Fruit fly (Drosophila melanogaster): ENCODE data around the gene Lcp65Ab2.

Lcp65Ab2 gene

dm6 chr3L:6188995-6189927, 42.8 kb downstream of the Lcp65Ab2 start, which contains the start of the genes D19A and CG7386 (continued):
- TF ChIP-seq CG13624 (GFP tag; optimal IDR thresholded peaks at IDR 0.05): peak; percentile 66
- TF ChIP-seq CG5953 (GFP tag; IDR thresholded peaks at IDR 0.05): 0 out of 2 replicates have a peak, but pooled peaks have one; percentile 25
- no peak for TF ChIP-seq Hr39 (optimal IDR thresholded peaks at IDR 0.05)
- TF ChIP-seq CG2678 (tag; optimal IDR thresholded peaks at IDR 0.05): peak; percentile 71
- TF ChIP-seq CG1792 (GFP tag; optimal IDR thresholded peaks at IDR 0.05): peak; percentile 16
- TF ChIP-seq kay (GFP tag; optimal IDR thresholded peaks at IDR 0.05): peak; percentile 5
- TF ChIP-seq ssp (GFP tag; IDR thresholded peaks at IDR 0.05): peak; percentile 18; the same call in 1 of the 2 replicates
- peak; percentile 52; the same call in 1 of the 3 replicates for TF ChIP-seq CG11695 (GFP tag; IDR thresholded peaks at IDR 0.05)
- TF ChIP-seq croc (GFP tag; conservative IDR thresholded peaks at IDR 0.05): peak; percentile 14; the same call in 1 of the 3 replicates
- TF ChIP-seq CG17912 (GFP tag; optimal IDR thresholded peaks at IDR 0.05): no peak
- TF ChIP-seq CG30403 (GFP tag; optimal IDR thresholded peaks at IDR 0.05): peak; percentile 55
- TF ChIP-seq CG2120 (GFP tag; optimal IDR thresholded peaks at IDR 0.05): peak; percentile 79
- TF ChIP-seq CG14667 (GFP tag; IDR thresholded peaks at IDR 0.05): peak; percentile 39; the same call in 1 of the 2 replicates
- peak; percentile 80 for TF ChIP-seq D19A (tag; optimal IDR thresholded peaks at IDR 0.05)
- no peak for TF ChIP-seq btn (GFP tag; optimal IDR thresholded peaks at IDR 0.05)
- peak; percentile 57 for TF ChIP-seq ind (GFP tag; optimal IDR thresholded peaks at IDR 0.05)
- TF ChIP-seq crp (GFP tag; optimal IDR thresholded peaks at IDR 0.05): no peak
- TF ChIP-seq Ets97D (GFP tag; optimal IDR thresholded peaks at IDR 0.05): peak; percentile 57
- TF ChIP-seq Rfx (GFP tag; IDR thresholded peaks at IDR 0.05): peak; percentile 85
- TF ChIP-seq scrt (GFP tag; optimal IDR thresholded peaks at IDR 0.05): peak; percentile 8
- TF ChIP-seq ewg (GFP tag; optimal IDR thresholded peaks at IDR 0.05): peak; percentile 23
- peak; percentile 78 for TF ChIP-seq CG11456 (GFP tag; IDR thresholded peaks at IDR 0.05)
- TF ChIP-seq CG6654 (GFP tag; optimal IDR thresholded peaks at IDR 0.05): no peak
- no peak for TF ChIP-seq run (tag; optimal IDR thresholded peaks at IDR 0.05)
- no peak for TF ChIP-seq Dp (GFP tag; optimal IDR thresholded peaks at IDR 0.05)
- peak; percentile 55 for TF ChIP-seq Drgx (GFP tag; IDR thresholded peaks at IDR 0.05)
- TF ChIP-seq CG7963 (GFP tag; IDR thresholded peaks at IDR 0.05; ENCODE audit: partially characterized antibody): no peak
- TF ChIP-seq CG17802 (tag; optimal IDR thresholded peaks at IDR 0.05): no peak
- TF ChIP-seq tx (GFP tag; optimal IDR thresholded peaks at IDR 0.05): peak; percentile 1
- peak; percentile 70 for TF ChIP-seq CG2712 (tag; optimal IDR thresholded peaks at IDR 0.05)
- TF ChIP-seq caup (GFP tag; optimal IDR thresholded peaks at IDR 0.05; ENCODE audit: severe bottlenecking): peak; percentile 49
- TF ChIP-seq ci (GFP tag; IDR thresholded peaks at IDR 0.05): peak; percentile 75
- no peak for TF ChIP-seq Atf3 (GFP tag; optimal IDR thresholded peaks at IDR 0.05)
- no peak for TF ChIP-seq CG34376 (GFP tag; optimal IDR thresholded peaks at IDR 0.05)
- TF ChIP-seq tll (GFP tag; optimal IDR thresholded peaks at IDR 0.05): no peak
- peak; percentile 47 for TF ChIP-seq CG9876 (GFP tag; optimal IDR thresholded peaks at IDR 0.05)
- peak; percentile 34; the same call in 1 of the 2 replicates for TF ChIP-seq amos (GFP tag; IDR thresholded peaks at IDR 0.05; ENCODE audit: partially characterized antibody)
- TF ChIP-seq sna (GFP tag; IDR thresholded peaks at IDR 0.05; ENCODE audit: partially characterized antibody): 0 out of 2 replicates have a peak, but pooled peaks have one; percentile 12
- peak; percentile 11 for TF ChIP-seq Fer2 (tag; optimal IDR thresholded peaks at IDR 0.05)
- TF ChIP-seq so (GFP tag; IDR thresholded peaks at IDR 0.05): 0 out of 3 replicates have a peak, but pooled peaks have one; percentile 7
- TF ChIP-seq CG18764 (GFP tag; optimal IDR thresholded peaks at IDR 0.05): peak; percentile 4
- TF ChIP-seq Dip3 (GFP tag; optimal IDR thresholded peaks at IDR 0.05): peak; percentile 46
- TF ChIP-seq Dref (GFP tag; IDR thresholded peaks at IDR 0.05): 0 out of 2 replicates have a peak, but pooled peaks have one; percentile 28
- TF ChIP-seq CG13775 (GFP tag; optimal IDR thresholded peaks at IDR 0.05): peak; percentile 17
- peak; percentile 94 for TF ChIP-seq Med (GFP tag)
- peak; percentile 46; the same call in 1 of the 2 replicates for TF ChIP-seq CG32772 (GFP tag; IDR thresholded peaks at IDR 0.05)
- TF ChIP-seq CG16779 (GFP tag; IDR thresholded peaks at IDR 0.05): 0 out of 2 replicates have a peak, but pooled peaks have one; percentile 20
- no peak for TF ChIP-seq hb (GFP tag; IDR thresholded peaks at IDR 0.05; ENCODE audit: partially characterized antibody)

All from whole organism, embryonic.